Worm (Caenorhabditis elegans) whole organism, young adult: ENCODE measurements around the gene F58G6.7.
A peak's percentile ranks its signal among the peaks of the same experiment; 100 is the strongest.

ENCODE experiments used
- B0019.2 ChIP-seq: fragments of 200-800 bp; sonication (Bioruptor generic); conservative IDR thresholded peaks from 2 replicates; pipeline ENCODE4 v1.3.6; 2022; ENCODE audit warnings: missing genetic modification reagents, missing genetic modification characterization, missing compliant biosample characterization
- B0261.1 ChIP-seq: sonication (generic microtip); optimal IDR thresholded peaks from 2 replicates; lab custom pipeline; 2016; ENCODE audit warnings: mild to moderate bottlenecking, missing genetic modification characterization, moderate library complexity, missing compliant biosample characterization
- F10E7.11 ChIP-seq: sonication (generic microtip); optimal IDR thresholded peaks from 2 replicates; lab custom pipeline; 2017; ENCODE audit warnings: mild to moderate bottlenecking, missing genetic modification characterization, moderate library complexity, missing compliant biosample characterization
- F22D6.2 ChIP-seq: sonication (generic microtip); optimal IDR thresholded peaks from 2 replicates; lab custom pipeline; 2016; ENCODE audit warnings: mild to moderate bottlenecking, missing genetic modification characterization, missing compliant biosample characterization
- F33H1.4 ChIP-seq: fragments of 200-800 bp; sonication (Bioruptor generic); IDR thresholded peaks from 2 replicates; pipeline ENCODE4 v1.3.6; 2022; ENCODE audit warnings: missing genetic modification reagents, missing genetic modification characterization, missing compliant biosample characterization
- F37B4.10 ChIP-seq: fragments of 200-800 bp; sonication (Bioruptor generic); IDR thresholded peaks from 2 replicates; pipeline ENCODE4 v1.3.6; 2022; ENCODE audit warnings: missing genetic modification characterization, missing compliant biosample characterization
- F57C9.4 ChIP-seq: sonication (generic microtip); optimal IDR thresholded peaks from 2 replicates; lab custom pipeline; 2017; ENCODE audit warnings: mild to moderate bottlenecking, missing genetic modification characterization, missing compliant biosample characterization
- Y53F4B.3 ChIP-seq: fragments of 200-800 bp; sonication (Bioruptor generic); IDR thresholded peaks from 2 replicates; pipeline ENCODE4 v1.3.6; 2022; ENCODE audit warnings: missing genetic modification reagents, missing genetic modification characterization, missing compliant biosample characterization
- Y53G8AR.9 ChIP-seq: fragments of 200-800 bp; sonication (Bioruptor generic); conservative IDR thresholded peaks from 2 replicates; pipeline ENCODE4 v1.3.6; 2022; ENCODE audit warnings: missing genetic modification reagents, missing genetic modification characterization, missing compliant biosample characterization
- Y67H2A.10 ChIP-seq: fragments of 200-800 bp; sonication (Bioruptor generic); conservative IDR thresholded peaks from 2 replicates; pipeline ENCODE4 v1.3.6; 2022; ENCODE audit warnings: missing genetic modification reagents, missing genetic modification characterization, missing compliant biosample characterization
- atf-7 ChIP-seq: sonication (generic microtip); optimal IDR thresholded peaks from 2 replicates; lab custom pipeline; 2017; ENCODE audit warnings: mild to moderate bottlenecking, missing genetic modification characterization, missing compliant biosample characterization
- attf-3 ChIP-seq: fragments of 200-800 bp; sonication (Bioruptor generic); conservative IDR thresholded peaks from 2 replicates; pipeline ENCODE4 v1.3.6; 2022; ENCODE audit warnings: missing genetic modification reagents, missing genetic modification characterization, missing compliant biosample characterization
- ccch-3 ChIP-seq: fragments of 200-800 bp; sonication (Bioruptor generic); optimal IDR thresholded peaks from 2 replicates; lab custom pipeline; 2018; ENCODE audit warnings: mild to moderate bottlenecking, missing genetic modification characterization, missing compliant biosample characterization
- cebp-2 ChIP-seq: fragments of 200-800 bp; sonication (Bioruptor generic); IDR thresholded peaks from 2 replicates; pipeline ENCODE4 v1.3.6; 2022; ENCODE audit warnings: missing genetic modification characterization, missing compliant biosample characterization
- ceh-100 ChIP-seq: fragments of 200-800 bp; sonication (Bioruptor generic); IDR thresholded peaks from 2 replicates; pipeline ENCODE4 v1.3.6; 2022; ENCODE audit warnings: missing genetic modification reagents, missing genetic modification characterization, missing compliant biosample characterization
- ceh-27 ChIP-seq: fragments of 200-800 bp; sonication (Bioruptor generic); optimal IDR thresholded peaks from 2 replicates; lab custom pipeline; 2018; ENCODE audit warnings: mild to moderate bottlenecking, missing genetic modification characterization, moderate library complexity, missing compliant biosample characterization
- ceh-79 ChIP-seq: sonication (generic microtip); optimal IDR thresholded peaks from 2 replicates; lab custom pipeline; 2017; ENCODE audit warnings: mild to moderate bottlenecking, missing genetic modification characterization, missing compliant biosample characterization
- die-1 ChIP-seq: sonication (generic microtip); optimal IDR thresholded peaks from 2 replicates; lab custom pipeline; 2016; ENCODE audit warnings: missing genotype, mild to moderate bottlenecking, missing genetic modification characterization, missing compliant biosample characterization
- dox-1 ChIP-seq: fragments of 200-800 bp; sonication (Bioruptor generic); IDR thresholded peaks from 2 replicates; pipeline ENCODE4 v1.3.6; 2022; ENCODE audit warnings: missing genetic modification reagents, missing genetic modification characterization, missing compliant biosample characterization
- hsf-1 ChIP-seq: fragments of 200-800 bp; sonication (Bioruptor generic); IDR thresholded peaks from 2 replicates; pipeline ENCODE4 v1.3.6; 2022; ENCODE audit warnings: missing genetic modification reagents, missing genetic modification characterization, missing compliant biosample characterization
- lag-1 ChIP-seq: fragments of 200-800 bp; sonication (Bioruptor generic); IDR thresholded peaks from 2 replicates; pipeline ENCODE4 v1.3.6; 2022; ENCODE audit warnings: missing genetic modification reagents, missing genetic modification characterization, missing compliant biosample characterization
- let-526 ChIP-seq: fragments of 200-800 bp; sonication (Bioruptor generic); IDR thresholded peaks from 2 replicates; pipeline ENCODE4 v1.3.6; 2022; ENCODE audit warnings: missing genetic modification reagents, missing genetic modification characterization, missing compliant biosample characterization
- lir-1 ChIP-seq: fragments of 200-800 bp; sonication (Bioruptor generic); conservative IDR thresholded peaks from 2 replicates; pipeline ENCODE4 v1.3.6; 2022; ENCODE audit warnings: missing genetic modification reagents, missing genetic modification characterization, missing compliant biosample characterization
- madf-6 ChIP-seq: fragments of 200-800 bp; sonication (Bioruptor generic); IDR thresholded peaks from 2 replicates; pipeline ENCODE4 v1.3.6; 2022; ENCODE audit warnings: missing genetic modification reagents, missing genetic modification characterization, missing compliant biosample characterization
- mel-28 ChIP-seq: sonication (generic microtip); optimal IDR thresholded peaks from 2 replicates; lab custom pipeline; 2016; ENCODE audit warnings: borderline replicate concordance, mild to moderate bottlenecking, missing genetic modification characterization, missing compliant biosample characterization
- nfyb-1 ChIP-seq: fragments of 200-800 bp; sonication (Bioruptor generic); IDR thresholded peaks from 2 replicates; pipeline ENCODE4 v1.3.6; 2022; ENCODE audit warnings: missing genetic modification reagents, missing genetic modification characterization, missing compliant biosample characterization
- nhr-120 ChIP-seq: fragments of 200-800 bp; sonication (Bioruptor generic); IDR thresholded peaks from 2 replicates; pipeline ENCODE4 v1.3.6; 2022; ENCODE audit warnings: missing genetic modification characterization, missing compliant biosample characterization
- nhr-90 ChIP-seq: sonication (generic microtip); optimal IDR thresholded peaks from 2 replicates; lab custom pipeline; 2016; ENCODE audit warnings: missing genotype, mild to moderate bottlenecking, missing genetic modification characterization, missing compliant biosample characterization
- pha-4 ChIP-seq: fragments of 150-350 bp; sonication (generic microtip); optimal IDR thresholded peaks from 2 replicates; lab custom pipeline; 2014; ENCODE audit warnings: missing biosample characterization, missing genetic modification reagents, missing genetic modification characterization
- sea-2 ChIP-seq: fragments of 200-800 bp; sonication (Bioruptor generic); IDR thresholded peaks from 2 replicates; pipeline ENCODE4 v1.3.6; 2022; ENCODE audit warnings: missing genetic modification characterization, missing compliant biosample characterization
- snpc-1.3 ChIP-seq: sonication (generic microtip); optimal IDR thresholded peaks from 2 replicates; lab custom pipeline; 2017; ENCODE audit warnings: missing genetic modification characterization, mild to moderate bottlenecking, missing compliant biosample characterization, antibody characterized with exemption, moderate library complexity, missing genotype, missing genetic modification reagents; ENCODE audit not compliant: insufficient read depth
- xnd-1 ChIP-seq: sonication (generic microtip); optimal IDR thresholded peaks from 2 replicates; lab custom pipeline; 2016; ENCODE audit warnings: missing genotype, missing genetic modification reagents, missing genetic modification characterization, missing compliant biosample characterization
- zim-3 ChIP-seq: sonication (generic microtip); optimal IDR thresholded peaks from 2 replicates; lab custom pipeline; 2017; ENCODE audit warnings: mild to moderate bottlenecking, missing genetic modification characterization, moderate library complexity, missing compliant biosample characterization
- ztf-18 ChIP-seq: sonication (generic microtip); optimal IDR thresholded peaks from 2 replicates; lab custom pipeline; 2016; ENCODE audit warnings: missing genotype, mild to moderate bottlenecking, missing genetic modification characterization, missing compliant biosample characterization
- ztf-22 ChIP-seq: fragments of 200-800 bp; sonication (Bioruptor generic); optimal IDR thresholded peaks from 2 replicates; lab custom pipeline; 2018; ENCODE audit warnings: mild to moderate bottlenecking, missing genetic modification characterization, moderate library complexity, missing compliant biosample characterization

F58G6.7 gene

DNA sequence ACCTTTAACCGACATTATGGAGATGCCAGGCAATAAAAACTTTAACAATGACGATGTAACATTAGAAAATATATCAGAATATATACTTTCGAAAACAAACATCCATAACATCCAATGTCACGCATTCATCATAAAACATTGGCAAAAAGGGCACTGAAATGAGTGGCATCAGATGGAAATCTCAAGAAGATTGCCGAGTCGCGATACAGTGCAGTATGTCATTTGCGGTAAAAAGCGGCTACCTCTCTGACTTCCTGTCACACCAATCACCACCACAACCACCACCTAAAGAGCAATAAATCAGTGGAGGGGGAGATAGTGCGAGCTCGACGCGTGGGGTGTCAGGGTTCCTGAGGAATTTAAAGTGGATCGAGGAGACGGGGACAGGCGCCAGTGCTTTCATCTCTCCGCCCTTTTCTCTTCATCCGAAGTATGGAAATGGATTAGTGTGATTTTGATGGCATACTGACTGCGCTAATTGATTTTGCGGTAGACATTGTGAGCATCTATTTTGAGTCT lies 41.0 kb upstream of the F58G6.7 start:
- no peak for TF ChIP-seq Y53F4B.3 (GFP tag; lab: Robert Waterston, UW)
- no peak for TF ChIP-seq atf-7 (tag; lab: Kevin White, UChicago)
- TF ChIP-seq F57C9.4 (tag; lab: Kevin White, UChicago): no peak
- no peak for TF ChIP-seq nfyb-1 (GFP tag; lab: Robert Waterston, UW)
- TF ChIP-seq ceh-100 (GFP tag; lab: Robert Waterston, UW): no peak
- TF ChIP-seq ceh-79 (tag; lab: Kevin White, UChicago): no peak
- no peak for TF ChIP-seq Y67H2A.10 (GFP tag; lab: Robert Waterston, UW)
- no peak for TF ChIP-seq F33H1.4 (GFP tag; lab: Robert Waterston, UW)
- no peak for TF ChIP-seq zim-3 (tag; lab: Kevin White, UChicago)
- no peak for TF ChIP-seq lag-1 (GFP tag; lab: Robert Waterston, UW)
- TF ChIP-seq B0019.2 (GFP tag; lab: Robert Waterston, UW): no peak
- TF ChIP-seq F22D6.2 (tag; lab: Kevin White, UChicago): no peak
- TF ChIP-seq ceh-27: no peak
- no peak for TF ChIP-seq ccch-3 (GFP tag; lab: Kevin White, UChicago)
- TF ChIP-seq pha-4: no peak
- TF ChIP-seq hsf-1: no peak

DNA sequence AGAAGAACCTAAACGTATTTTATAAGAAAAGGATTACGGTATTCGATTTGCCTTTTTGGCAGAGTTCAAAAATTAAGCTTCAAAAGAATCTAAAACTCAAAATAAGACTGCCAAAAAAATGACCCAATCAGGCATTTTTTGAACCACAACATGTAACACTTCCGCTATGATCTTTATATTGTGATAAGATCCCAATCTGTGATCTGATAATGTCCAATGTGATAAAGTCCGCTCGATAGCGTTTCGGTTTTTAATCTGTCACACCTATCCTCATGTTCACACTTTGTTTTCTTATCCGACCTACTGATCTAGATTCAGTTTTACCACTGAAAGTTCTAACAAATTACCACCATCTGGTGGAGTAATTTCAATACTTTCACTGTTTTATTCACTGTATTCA lies 40.1 kb upstream of the F58G6.7 start:
- TF ChIP-seq dox-1 (GFP tag; lab: Robert Waterston, UW): no peak
- TF ChIP-seq madf-6 (GFP tag; lab: Robert Waterston, UW): no peak
- TF ChIP-seq Y53G8AR.9 (GFP tag; lab: Robert Waterston, UW): no peak
- no peak for TF ChIP-seq cebp-2
- no peak for TF ChIP-seq F10E7.11 (tag; lab: Kevin White, UChicago)
- TF ChIP-seq mel-28: no peak
- TF ChIP-seq nhr-90 (tag; lab: Kevin White, UChicago): no peak
- no peak for TF ChIP-seq Y53F4B.3 (GFP tag; lab: Robert Waterston, UW)
- no peak for TF ChIP-seq sea-2 (GFP tag; lab: Robert Waterston, UW)

DNA sequence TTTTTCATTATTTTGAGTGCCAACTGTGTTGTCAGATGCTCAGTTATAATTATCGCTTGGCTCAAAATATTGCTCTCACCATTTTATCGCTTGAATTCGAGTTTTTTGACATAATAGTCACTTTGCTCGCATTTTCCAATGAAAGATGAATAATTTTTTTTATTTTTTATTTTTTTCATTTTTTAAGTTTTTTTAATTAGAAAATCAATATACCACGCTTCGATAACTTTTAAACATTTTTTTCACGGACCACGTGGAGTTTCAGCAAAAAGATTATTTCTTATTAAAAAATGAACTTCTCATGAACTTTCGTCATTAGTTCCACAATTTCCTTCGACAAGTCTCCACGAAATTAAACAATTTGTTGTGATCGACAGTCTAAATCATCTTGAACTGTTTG lies 39.4 kb upstream of the F58G6.7 start, which contains the start of gene elt-1:
Gene elt-1 (plus strand): TSS at position 301 of the 400 bp plus-strand sequence.
- no peak for TF ChIP-seq ztf-22 (GFP tag; lab: Kevin White, UChicago)
- no peak for TF ChIP-seq zim-3 (tag; lab: Kevin White, UChicago)
- no peak for TF ChIP-seq hsf-1
- no peak for TF ChIP-seq nhr-90 (tag; lab: Kevin White, UChicago)
- TF ChIP-seq xnd-1 (tag; lab: Kevin White, UChicago): no peak
- no peak for TF ChIP-seq attf-3
- no peak for TF ChIP-seq let-526 (GFP tag; lab: Robert Waterston, UW)
- no peak for TF ChIP-seq B0019.2 (GFP tag; lab: Robert Waterston, UW)
- TF ChIP-seq ztf-18 (tag; lab: Kevin White, UChicago): no peak
- TF ChIP-seq mel-28: no peak
- TF ChIP-seq die-1 (tag; lab: Kevin White, UChicago): no peak
- TF ChIP-seq F37B4.10 (GFP tag; lab: Robert Waterston, UW): no peak
- TF ChIP-seq, all 124 proteins: peak for 0

DNA sequence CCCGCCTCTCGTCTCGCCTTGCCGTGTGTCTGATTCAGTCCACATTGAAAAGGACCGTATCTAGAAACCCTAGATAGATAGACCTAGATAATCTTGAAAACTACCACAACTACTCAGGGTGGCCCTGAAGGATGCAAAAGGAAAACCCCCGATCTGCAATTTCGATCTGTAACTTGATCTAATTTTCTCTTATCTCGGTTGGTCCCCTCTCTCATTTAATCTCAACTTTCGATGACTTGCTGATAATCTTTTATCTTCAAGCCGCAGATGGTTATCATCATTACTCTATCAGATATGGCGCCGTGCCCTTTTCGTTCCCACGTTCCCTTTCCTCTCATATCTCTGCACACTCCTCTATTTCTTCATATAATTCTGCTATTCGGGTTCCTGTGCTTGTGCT lies 38.6 kb upstream of the F58G6.7 start:
- TF ChIP-seq lir-1 (GFP tag; lab: Robert Waterston, UW) (no peak), snpc-1.3 (no peak), nfyb-1 (GFP tag; lab: Robert Waterston, UW) (0 out of 2 replicates have a peak, but pooled peaks have one; percentile 3), B0261.1 (tag; lab: Kevin White, UChicago) (no peak), nhr-120 (no peak)
